Worm (Caenorhabditis elegans) whole organism, midembryonic: ENCODE measurements around the gene clec-148.

Experiments used
- T22C8.4 ChIP-seq: fragments of 200-800 bp; sonication (Bioruptor generic); IDR thresholded peaks from 2 replicates; pipeline ENCODE4 v1.3.6; 2022; ENCODE audit warnings: missing genetic modification characterization, missing compliant biosample characterization
- cog-1 ChIP-seq: sonication (generic microtip); optimal IDR thresholded peaks from 2 replicates; lab custom pipeline; 2016; ENCODE audit warnings: missing genetic modification characterization, missing compliant biosample characterization
- flt-1 ChIP-seq: fragments of 200-800 bp; sonication (Bioruptor generic); IDR thresholded peaks from 2 replicates; pipeline ENCODE4 v1.3.6; 2022; ENCODE audit warnings: missing genetic modification characterization, missing compliant biosample characterization
- klf-2 ChIP-seq: fragments of 200-800 bp; sonication (Bioruptor generic); conservative IDR thresholded peaks from 2 replicates; pipeline ENCODE4 v1.3.6; 2022; ENCODE audit warnings: missing genetic modification reagents, missing genetic modification characterization, missing compliant biosample characterization
- med-1 ChIP-seq: sonication (generic microtip); optimal IDR thresholded peaks from 2 replicates; lab custom pipeline; 2017; ENCODE audit warnings: missing genetic modification characterization, mild to moderate bottlenecking, missing compliant biosample characterization, antibody characterized with exemption, missing genetic modification reagents; ENCODE audit not compliant: insufficient read depth
- ref-1 ChIP-seq: fragments of 200-800 bp; sonication (Bioruptor generic); conservative IDR thresholded peaks from 2 replicates; pipeline ENCODE4 v1.3.6; 2022; ENCODE audit warnings: missing genetic modification reagents, missing genetic modification characterization, missing compliant biosample characterization
- tab-1 ChIP-seq: fragments of 200-800 bp; sonication (Bioruptor generic); IDR thresholded peaks from 2 replicates; pipeline ENCODE4 v1.3.6; 2022; ENCODE audit warnings: missing genetic modification characterization, missing compliant biosample characterization
- ztf-23 ChIP-seq: fragments of 200-800 bp; sonication (Bioruptor generic); IDR thresholded peaks from 2 replicates; pipeline ENCODE4 v1.3.6; 2022; ENCODE audit warnings: missing genetic modification reagents, missing genetic modification characterization, missing compliant biosample characterization
- ztf-29 ChIP-seq: fragments of 200-800 bp; sonication (Bioruptor generic); IDR thresholded peaks from 2 replicates; pipeline ENCODE4 v1.3.6; 2022; ENCODE audit warnings: missing genetic modification reagents, missing genetic modification characterization, missing compliant biosample characterization

clec-148 gene

DNA sequence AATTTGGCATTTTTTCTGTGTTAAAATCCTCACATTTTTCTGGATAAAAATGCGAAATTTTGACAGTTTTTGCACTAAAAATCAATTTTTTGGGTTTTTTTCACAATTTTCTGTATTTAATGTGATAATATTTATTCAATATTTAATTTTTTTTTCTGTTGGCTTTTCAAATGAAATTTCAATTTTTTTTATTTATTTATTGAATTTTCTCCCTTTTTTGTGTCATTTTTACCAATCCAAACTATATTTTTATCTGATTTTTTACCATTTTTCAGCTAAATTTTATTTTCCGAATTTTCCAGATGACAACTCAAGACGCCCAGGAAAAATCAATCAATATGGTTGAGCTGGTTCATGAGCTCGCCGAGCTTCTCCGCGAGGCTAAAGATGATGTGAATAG lies 18.5 kb upstream of the clec-148 start, which contains the start of gene F40G9.17:
TSS of gene F40G9.17 (plus strand) at position 301 of the 400 bp plus-strand sequence.
- TF ChIP-seq T22C8.4 (GFP tag; lab: Robert Waterston, UW) (no peak), klf-2 (no peak), ztf-29 (GFP tag; lab: Robert Waterston, UW) (no peak), ztf-23 (GFP tag; lab: Robert Waterston, UW) (no peak), med-1 (GFP tag; lab: Kevin White, UChicago) (no peak), cog-1 (tag; lab: Kevin White, UChicago) (no peak), ref-1 (GFP tag; lab: Robert Waterston, UW) (no peak), tab-1 (GFP tag; lab: Robert Waterston, UW) (no peak), flt-1 (GFP tag; lab: Robert Waterston, UW) (no peak)

DNA sequence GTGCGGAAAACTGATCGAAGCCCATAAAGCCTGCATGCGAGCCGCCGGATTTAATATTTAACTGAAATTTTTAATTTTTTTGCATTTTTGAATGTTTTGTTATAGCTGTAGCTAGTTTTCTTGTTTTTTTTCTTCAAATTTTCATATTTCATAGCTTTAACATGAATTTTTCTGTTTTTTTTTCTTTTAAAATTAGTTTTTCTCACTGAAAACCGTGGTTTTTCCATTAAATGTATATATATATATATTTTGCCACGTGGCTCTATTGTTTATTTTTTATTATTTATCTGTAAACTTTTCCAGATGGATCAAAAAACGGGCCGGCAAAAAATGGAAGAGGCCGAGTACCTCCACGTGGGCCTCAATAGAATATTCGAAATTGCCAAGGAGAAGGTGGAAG lies 16.2 kb upstream of the clec-148 start, which contains the start of gene sec-20:
TSS of gene sec-20 (plus strand) at position 301 of the 400 bp plus-strand sequence.
- TF ChIP-seq tab-1 (GFP tag; lab: Robert Waterston, UW) = no peak
- TF ChIP-seq T22C8.4 (GFP tag; lab: Robert Waterston, UW) = no peak

DNA sequence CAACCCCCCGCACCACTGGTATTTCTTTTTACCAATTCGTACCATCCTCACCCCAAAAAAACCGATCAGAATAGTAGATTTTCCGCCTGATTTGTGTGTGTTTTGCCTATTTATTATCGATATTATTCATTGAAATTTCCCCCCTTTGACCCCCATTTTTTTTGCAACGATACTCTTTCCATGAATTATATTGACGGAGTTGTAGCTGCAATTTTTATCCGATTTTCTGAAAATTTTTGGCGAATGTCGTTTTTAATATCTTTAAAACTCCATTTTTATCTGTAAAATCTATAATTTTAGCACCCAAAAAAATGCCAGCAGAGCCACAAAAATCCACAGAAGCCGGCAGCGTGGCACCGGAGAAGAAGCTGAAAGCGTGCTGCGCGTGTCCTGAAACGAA lies 15.1 kb upstream of the clec-148 start, which contains the start of gene cox-17:
TSS of gene cox-17 (plus strand) at position 301 of the 400 bp plus-strand sequence.
- TF ChIP-seq T22C8.4 (GFP tag; lab: Robert Waterston, UW) (no peak), ztf-23 (GFP tag; lab: Robert Waterston, UW) (no peak), cog-1 (tag; lab: Kevin White, UChicago) (no peak), ref-1 (GFP tag; lab: Robert Waterston, UW) (no peak), flt-1 (GFP tag; lab: Robert Waterston, UW) (no peak), ztf-29 (GFP tag; lab: Robert Waterston, UW) (no peak), med-1 (GFP tag; lab: Kevin White, UChicago) (no peak)

DNA sequence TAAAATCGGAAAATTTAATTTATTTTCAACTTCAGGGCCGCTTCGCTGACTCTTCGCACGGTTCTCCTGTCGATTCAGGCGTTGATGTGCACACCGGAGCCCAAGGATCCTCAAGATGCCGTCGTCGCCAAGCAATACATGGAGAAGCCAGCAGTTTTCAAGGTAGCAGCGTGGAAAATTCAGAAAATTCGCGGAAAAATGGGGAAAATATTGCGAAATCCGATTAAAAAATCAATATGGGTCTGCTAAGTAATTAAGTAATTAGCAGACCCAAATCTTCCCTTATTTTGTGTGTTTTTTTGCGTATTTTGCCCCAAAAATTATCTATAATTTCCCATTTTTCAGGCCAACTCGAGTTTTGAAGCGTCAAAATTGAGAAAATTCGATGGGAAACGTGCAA lies 13.6 kb upstream of the clec-148 start:
- TF ChIP-seq tab-1 (GFP tag; lab: Robert Waterston, UW) = no peak
- TF ChIP-seq ref-1 (GFP tag; lab: Robert Waterston, UW) = no peak
- TF ChIP-seq med-1 (GFP tag; lab: Kevin White, UChicago) = no peak
- no peak for TF ChIP-seq ztf-29 (GFP tag; lab: Robert Waterston, UW)
- TF ChIP-seq T22C8.4 (GFP tag; lab: Robert Waterston, UW) = no peak
- no peak for TF ChIP-seq ztf-23 (GFP tag; lab: Robert Waterston, UW)
- TF ChIP-seq flt-1 (GFP tag; lab: Robert Waterston, UW) = no peak

DNA sequence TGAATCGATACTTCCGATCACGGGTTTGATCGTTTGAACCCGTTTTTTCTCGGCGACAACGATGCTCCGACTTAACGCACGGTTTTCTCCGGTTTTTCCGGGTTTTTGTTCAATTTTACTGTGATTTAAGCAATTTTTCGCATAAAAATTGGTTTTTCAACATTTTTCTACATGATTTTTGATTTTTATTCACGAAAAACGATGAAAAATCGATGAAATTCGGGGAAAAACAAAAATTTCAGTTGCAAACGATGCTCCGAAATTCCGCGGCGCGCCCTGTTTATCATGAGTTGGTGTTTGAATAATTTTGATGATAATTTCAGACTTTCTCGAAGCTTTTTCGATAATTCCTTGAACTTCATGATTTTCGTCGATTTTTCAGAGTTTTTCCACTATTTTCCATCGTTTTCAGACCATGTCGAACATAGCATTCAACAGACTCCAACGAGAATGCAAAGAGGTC lies 12.8 kb upstream of the clec-148 start, which contains the start of gene ubc-20:
TSS of gene ubc-20 (plus strand) at position 413 of the 463 bp plus-strand sequence.
- no peak for TF ChIP-seq ztf-23 (GFP tag; lab: Robert Waterston, UW)
- TF ChIP-seq klf-2 = no peak

DNA sequence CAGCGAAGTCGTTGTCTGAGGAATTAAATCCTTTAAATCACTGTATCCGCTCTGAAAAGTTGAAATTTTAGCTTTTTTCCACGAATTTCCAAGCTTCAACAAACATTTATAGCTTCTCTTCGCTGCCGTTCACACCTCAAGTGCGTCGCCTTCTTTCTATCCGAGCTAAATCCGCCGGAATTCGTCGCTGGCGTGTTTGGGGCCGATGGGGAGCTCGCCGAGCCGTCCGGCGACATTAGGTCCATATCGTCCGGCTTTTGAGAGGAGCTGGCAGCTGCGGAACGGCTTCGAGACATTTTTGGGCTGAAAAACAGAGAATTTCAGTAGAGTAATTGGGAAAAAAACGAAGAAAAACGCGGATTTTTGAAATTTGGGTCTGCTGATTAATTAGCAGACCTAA lies 12.2 kb upstream of the clec-148 start, which contains the start of gene mxl-2:
TSS of gene mxl-2 (minus strand) at position 303 of the 400 bp plus-strand sequence.
- TF ChIP-seq ztf-23 (GFP tag; lab: Robert Waterston, UW) (no peak), flt-1 (GFP tag; lab: Robert Waterston, UW) (no peak), T22C8.4 (GFP tag; lab: Robert Waterston, UW) (no peak), ref-1 (GFP tag; lab: Robert Waterston, UW) (no peak), tab-1 (GFP tag; lab: Robert Waterston, UW) (no peak), med-1 (GFP tag; lab: Kevin White, UChicago) (no peak), ztf-29 (GFP tag; lab: Robert Waterston, UW) (no peak), klf-2 (no peak), cog-1 (tag; lab: Kevin White, UChicago) (no peak)

DNA sequence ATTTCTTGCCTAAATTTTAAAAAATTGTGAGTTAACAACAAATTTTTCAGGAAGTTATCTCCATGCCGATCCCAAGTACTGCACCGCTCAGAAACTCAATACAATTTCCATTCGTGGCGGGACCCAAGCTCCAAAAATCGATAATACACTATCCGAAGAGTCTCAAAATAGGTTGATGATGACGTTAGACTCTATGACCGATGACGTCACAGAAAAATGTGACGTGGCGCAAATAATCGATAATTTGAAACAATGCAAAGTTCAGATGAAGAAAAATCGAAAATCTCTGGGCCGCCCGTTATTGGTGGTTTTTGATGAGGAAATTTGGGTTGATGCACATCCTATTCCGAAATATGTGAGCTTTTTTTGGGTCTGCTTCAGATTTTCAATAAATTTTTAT lies 8.7 kb upstream of the clec-148 start:
- no peak for TF ChIP-seq med-1 (GFP tag; lab: Kevin White, UChicago)
- TF ChIP-seq ztf-23 (GFP tag; lab: Robert Waterston, UW) = no peak
- TF ChIP-seq T22C8.4 (GFP tag; lab: Robert Waterston, UW) = 0 out of 2 replicates have a peak, but pooled peaks have one; percentile 5

DNA sequence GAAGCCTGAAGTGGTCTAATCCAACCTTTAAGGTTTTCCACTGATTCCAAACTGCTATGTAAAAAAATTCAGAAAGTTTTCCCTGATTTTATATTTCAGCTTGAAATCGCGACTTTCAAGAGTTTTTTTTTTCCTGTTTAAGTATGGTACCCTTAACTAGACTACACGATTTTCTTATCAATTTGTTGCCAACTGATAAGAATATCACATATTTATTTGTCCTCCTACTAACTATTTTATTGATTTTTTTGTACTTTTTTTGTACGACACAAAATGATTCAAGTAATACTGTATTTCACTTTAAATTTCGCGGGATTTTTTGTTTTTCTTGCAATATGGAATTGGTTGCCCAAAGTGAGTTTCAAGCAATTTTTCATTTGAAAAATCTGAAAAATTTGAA lies 7.4 kb upstream of the clec-148 start:
- TF ChIP-seq T22C8.4 (GFP tag; lab: Robert Waterston, UW) (no peak), ztf-23 (GFP tag; lab: Robert Waterston, UW) (no peak), flt-1 (GFP tag; lab: Robert Waterston, UW) (no peak), med-1 (GFP tag; lab: Kevin White, UChicago) (no peak), tab-1 (GFP tag; lab: Robert Waterston, UW) (no peak), ztf-29 (GFP tag; lab: Robert Waterston, UW) (no peak), ref-1 (GFP tag; lab: Robert Waterston, UW) (no peak), cog-1 (tag; lab: Kevin White, UChicago) (no peak), klf-2 (no peak)

DNA sequence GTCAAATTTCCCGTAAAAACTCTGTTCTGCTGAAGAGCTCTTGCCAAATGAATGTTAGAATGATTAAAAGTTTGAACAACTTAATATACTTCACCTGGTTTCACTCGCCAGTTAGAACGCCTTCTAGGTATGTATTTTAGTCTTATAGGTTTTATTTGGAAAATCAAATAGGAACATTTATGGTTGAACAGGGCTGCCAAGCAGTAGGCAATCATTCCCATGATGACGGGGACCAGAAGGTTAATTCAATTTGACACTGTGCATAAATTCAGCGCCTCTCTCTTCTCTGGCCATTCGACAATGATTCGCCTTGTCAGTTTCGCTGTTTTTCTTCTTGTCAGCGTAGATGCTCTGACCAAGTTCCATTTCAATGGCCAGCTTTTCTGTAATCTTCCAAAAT lies 6.4 kb upstream of the clec-148 start, which contains the start of gene F40G9.15:
TSS of gene F40G9.15 (plus strand) at position 301 of the 400 bp plus-strand sequence.
- TF ChIP-seq ref-1 (GFP tag; lab: Robert Waterston, UW) (no peak), ztf-23 (GFP tag; lab: Robert Waterston, UW) (no peak), flt-1 (GFP tag; lab: Robert Waterston, UW) (no peak), tab-1 (GFP tag; lab: Robert Waterston, UW) (no peak), cog-1 (tag; lab: Kevin White, UChicago) (no peak), klf-2 (no peak), T22C8.4 (GFP tag; lab: Robert Waterston, UW) (no peak), ztf-29 (GFP tag; lab: Robert Waterston, UW) (no peak), med-1 (GFP tag; lab: Kevin White, UChicago) (no peak)

DNA sequence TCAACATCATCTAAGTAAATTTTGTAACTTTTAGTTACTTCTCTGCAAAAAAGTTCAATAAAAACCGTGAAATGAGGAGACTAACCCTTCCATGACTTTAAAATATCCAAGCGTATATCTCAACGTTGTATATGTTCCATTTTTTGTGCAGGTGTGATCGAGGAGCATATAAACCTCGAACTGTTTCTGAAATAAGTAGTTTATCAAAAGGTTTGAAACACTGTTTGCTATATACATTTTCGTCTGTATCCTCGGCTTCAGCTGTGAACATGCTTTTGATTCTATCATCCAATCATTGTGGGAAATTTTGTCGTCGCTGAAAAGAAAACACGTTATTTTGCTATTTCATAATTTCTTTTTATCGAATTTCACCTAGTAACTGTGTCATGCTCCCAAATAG lies 5.3 kb upstream of the clec-148 start, which contains the start of gene F40G9.5:
TSS of gene F40G9.5 (plus strand) at position 301 of the 400 bp plus-strand sequence.
- TF ChIP-seq ztf-29 (GFP tag; lab: Robert Waterston, UW) (no peak), ref-1 (GFP tag; lab: Robert Waterston, UW) (no peak)
